Worm (Caenorhabditis elegans): ENCODE measurements around the gene Y75B8A.31.
A peak's percentile ranks its signal among the peaks of the same experiment; 100 is the strongest.

The Y75B8A.31 gene

ce11 chrIII:12351301-12351700 lies at the start of gene Y75B8A.31, which contains the start of gene pph-4.1:
Gene Y75B8A.31, plus strand, starts transcription at chrIII:12351642.
Gene pph-4.1, minus strand, starts transcription at chrIII:12351336.
- TF ChIP-seq nhr-20 (tag; optimal IDR thresholded peaks at IDR 0.05), result peak; percentile 88
- TF ChIP-seq sptf-1 (tag; optimal IDR thresholded peaks at IDR 0.05), result no peak
- no peak for TF ChIP-seq ets-5 (GFP tag; IDR thresholded peaks at IDR 0.05)
- TF ChIP-seq ceh-90 (tag; optimal IDR thresholded peaks at IDR 0.05), result peak; percentile 92
- TF ChIP-seq fkh-8 (tag; optimal IDR thresholded peaks at IDR 0.05), result peak; percentile 90
- peak; percentile 78 to 80 for TF ChIP-seq lin-35 (GFP tag; optimal IDR thresholded peaks at IDR 0.05)
- TF ChIP-seq dpl-1 (GFP tag; optimal IDR thresholded peaks at IDR 0.05), result peak; percentile 73 to 83 (median 75)
- peak; percentile 91 for TF ChIP-seq unc-130 (tag; optimal IDR thresholded peaks at IDR 0.05)
- TF ChIP-seq mdl-1 (tag; optimal IDR thresholded peaks at IDR 0.05), result peak in 1 of 2 experiments; percentile 64
- peak; percentile 64 for TF ChIP-seq F16B12.6 (tag; optimal IDR thresholded peaks at IDR 0.05)
- peak; percentile 19 for TF ChIP-seq nhr-77 (tag; optimal IDR thresholded peaks at IDR 0.05)
- TF ChIP-seq fkh-10 (GFP tag; optimal IDR thresholded peaks at IDR 0.05), result no peak
- 0 out of 2 replicates have a peak, but pooled peaks have one; percentile 14 for TF ChIP-seq ceh-88 (GFP tag; IDR thresholded peaks at IDR 0.05)
- TF ChIP-seq lir-3 (tag; optimal IDR thresholded peaks at IDR 0.05; ENCODE audit: poor library complexity), result no peak
- TF ChIP-seq efl-1 (optimal IDR thresholded peaks at IDR 0.05), result peak; percentile 80 to 83
- peak; percentile 79 to 97 for TF ChIP-seq efl-1 (GFP tag; optimal IDR thresholded peaks at IDR 0.05 in 1 of 2)
- peak; percentile 60 for TF ChIP-seq sup-37 (GFP tag; optimal IDR thresholded peaks at IDR 0.05)
- peak; percentile 74 for TF ChIP-seq mab-9 (GFP tag; IDR thresholded peaks at IDR 0.05)
- peak in 1 of 6 experiments; percentile 72 for TF ChIP-seq elt-3 (tag; optimal IDR thresholded peaks at IDR 0.05)
- peak in 1 of 2 experiments; percentile 87 for TF ChIP-seq ztf-11 (tag; optimal IDR thresholded peaks at IDR 0.05)
- TF ChIP-seq vab-15 (tag; optimal IDR thresholded peaks at IDR 0.05), result peak; percentile 44
- no peak for TF ChIP-seq ces-1 (GFP tag; optimal IDR thresholded peaks at IDR 0.05)
- no peak for TF ChIP-seq unc-62 (GFP tag; optimal IDR thresholded peaks at IDR 0.05)
- peak; percentile 86 to 89 for TF ChIP-seq lsy-2 (tag; optimal IDR thresholded peaks at IDR 0.05)
- peak; percentile 95 for TF ChIP-seq nhr-71 (tag; optimal IDR thresholded peaks at IDR 0.05)
- TF ChIP-seq ceh-63 (GFP tag; optimal IDR thresholded peaks at IDR 0.05), result no peak
- TF ChIP-seq blmp-1 (tag; optimal IDR thresholded peaks at IDR 0.05), result peak; percentile 73
- no peak for TF ChIP-seq nhr-12 (tag; optimal IDR thresholded peaks at IDR 0.05)
- peak; percentile 85 for TF ChIP-seq nhr-19 (GFP tag; conservative IDR thresholded peaks at IDR 0.05)
- peak; percentile 92 for TF ChIP-seq mep-1 (tag; optimal IDR thresholded peaks at IDR 0.05)
- TF ChIP-seq hpl-2 (GFP tag; optimal IDR thresholded peaks at IDR 0.05), result peak; percentile 21
- TF ChIP-seq nhr-90 (tag; optimal IDR thresholded peaks at IDR 0.05; ENCODE audit: poor library complexity), result peak; percentile 93
- peak; percentile 96 for TF ChIP-seq lin-15B (tag; optimal IDR thresholded peaks at IDR 0.05)
- TF ChIP-seq rnt-1 (tag; optimal IDR thresholded peaks at IDR 0.05), result peak; percentile 98
- peak; percentile 87 for TF ChIP-seq pax-3 (tag; optimal IDR thresholded peaks at IDR 0.05)
- peak; percentile 94 for TF ChIP-seq nhr-85 (tag)
- TF ChIP-seq unc-86 (tag; optimal IDR thresholded peaks at IDR 0.05), result peak; percentile 78
- no peak for TF ChIP-seq efl-3 (GFP tag; optimal IDR thresholded peaks at IDR 0.05)
- peak; percentile 58 for TF ChIP-seq Y116A8C.19 (tag; optimal IDR thresholded peaks at IDR 0.05; ENCODE audit: borderline replicate concordance)
- TF ChIP-seq irx-1 (tag; optimal IDR thresholded peaks at IDR 0.05), result peak; percentile 88
- TF ChIP-seq hlh-17 (GFP tag; optimal IDR thresholded peaks at IDR 0.05; ENCODE audit: borderline replicate concordance), result no peak
- TF ChIP-seq lin-13 (GFP tag; optimal IDR thresholded peaks at IDR 0.05), result peak; percentile 87
- peak; percentile 44 for TF ChIP-seq elt-2 (tag; optimal IDR thresholded peaks at IDR 0.05)
- peak; percentile 92 for TF ChIP-seq tbx-2 (tag; optimal IDR thresholded peaks at IDR 0.05)
- peak; percentile 89 for TF ChIP-seq egl-13 (tag; optimal IDR thresholded peaks at IDR 0.05)
- TF ChIP-seq nhr-237 (tag; optimal IDR thresholded peaks at IDR 0.05), result no peak
- peak; percentile 85 for TF ChIP-seq unc-98 (GFP tag; IDR thresholded peaks at IDR 0.05)
- TF ChIP-seq C34B4.2 (tag; optimal IDR thresholded peaks at IDR 0.05), result no peak
- peak; percentile 73 for TF ChIP-seq C04F5.9 (tag; optimal IDR thresholded peaks at IDR 0.05)
- peak; percentile 89 for TF ChIP-seq skn-1 (tag; optimal IDR thresholded peaks at IDR 0.05)
- TF ChIP-seq nhr-84 (tag; optimal IDR thresholded peaks at IDR 0.05), result no peak
- peak; percentile 89 for TF ChIP-seq xbp-1 (tag; optimal IDR thresholded peaks at IDR 0.05)
- peak; percentile 91 for TF ChIP-seq nhr-47 (tag; optimal IDR thresholded peaks at IDR 0.05)
